Worm (Caenorhabditis elegans): ENCODE measurements around the gene col-88.

- TF ChIP-seq him-1 (tag; optimal IDR thresholded peaks at IDR 0.05) (no peak), dao-5 (tag; optimal IDR thresholded peaks at IDR 0.05) (no peak), W03F9.2 (tag; optimal IDR thresholded peaks at IDR 0.05) (no peak)
Measured at ce11 chrIII:38117-38516, 2.7 kb upstream of the col-88 start, which contains the start of gene clp-10.
